Worm (Caenorhabditis elegans): Measurements from ENCODE around the gene msp-152.

Gene msp-152

ce11 chrII:4948118-4948517 lies 15.3 kb downstream of the msp-152 start:
- TF ChIP-seq unc-62 (GFP tag; optimal IDR thresholded peaks at IDR 0.05) = no peak

DNA sequence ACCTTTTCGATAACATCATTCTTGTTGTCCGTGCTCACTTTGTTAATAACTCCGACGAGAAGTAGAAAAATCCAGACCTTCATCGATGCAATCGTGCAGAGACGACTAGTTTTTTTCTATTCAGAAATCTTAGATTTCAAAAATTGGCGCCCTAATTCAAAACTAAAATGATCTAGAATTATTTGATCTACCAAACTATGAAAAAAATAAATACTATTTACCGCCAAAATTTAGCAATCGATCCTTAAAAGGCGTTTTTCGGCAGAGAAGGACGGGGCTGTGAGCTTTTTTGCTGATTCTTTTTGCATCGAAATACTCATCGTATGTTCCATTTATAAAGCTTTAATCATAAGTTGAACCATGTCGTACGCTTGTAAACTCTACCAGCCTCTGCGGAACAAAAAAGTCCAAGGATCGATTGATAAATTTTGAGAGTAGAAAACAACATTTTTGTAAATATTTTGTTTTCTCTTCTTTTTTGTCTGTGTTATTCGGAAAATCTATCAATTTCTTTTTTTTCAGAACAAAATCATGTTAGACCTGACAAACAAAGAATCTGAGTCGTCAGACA lies 16.6 kb downstream of the msp-152 start, which contains the start of the genes try-1 and zyg-12:
try-1 (minus strand) TSS at position 148 of the 571 bp plus-strand sequence.
zyg-12 (plus strand) TSS at position 521 of the 571 bp plus-strand sequence.
- TF ChIP-seq unc-62 (GFP tag; optimal IDR thresholded peaks at IDR 0.05) = no peak

DNA sequence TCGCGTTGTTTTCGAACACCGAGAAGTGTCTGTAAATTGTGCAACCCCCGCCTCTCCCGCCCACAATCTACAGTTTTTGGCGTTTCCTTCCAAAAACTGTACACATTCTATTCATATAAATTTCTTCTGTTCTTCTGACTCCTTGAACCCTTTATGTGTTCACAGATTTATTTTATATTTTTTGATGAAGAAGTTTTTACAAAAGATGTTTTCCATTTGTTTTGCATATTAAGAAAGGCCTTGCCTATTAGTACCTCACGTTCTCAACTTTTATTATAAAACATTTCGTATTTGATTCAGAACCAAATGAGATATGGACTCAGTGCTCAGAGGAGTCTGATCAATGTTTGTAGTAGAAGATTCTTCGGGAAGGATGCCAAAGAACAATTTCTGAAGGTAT lies 20.5 kb downstream of the msp-152 start, which contains the start of gene ndx-3:
ndx-3 (plus strand) TSS at position 301 of the 400 bp plus-strand sequence.
- no peak for TF ChIP-seq unc-62 (GFP tag; optimal IDR thresholded peaks at IDR 0.05)

DNA sequence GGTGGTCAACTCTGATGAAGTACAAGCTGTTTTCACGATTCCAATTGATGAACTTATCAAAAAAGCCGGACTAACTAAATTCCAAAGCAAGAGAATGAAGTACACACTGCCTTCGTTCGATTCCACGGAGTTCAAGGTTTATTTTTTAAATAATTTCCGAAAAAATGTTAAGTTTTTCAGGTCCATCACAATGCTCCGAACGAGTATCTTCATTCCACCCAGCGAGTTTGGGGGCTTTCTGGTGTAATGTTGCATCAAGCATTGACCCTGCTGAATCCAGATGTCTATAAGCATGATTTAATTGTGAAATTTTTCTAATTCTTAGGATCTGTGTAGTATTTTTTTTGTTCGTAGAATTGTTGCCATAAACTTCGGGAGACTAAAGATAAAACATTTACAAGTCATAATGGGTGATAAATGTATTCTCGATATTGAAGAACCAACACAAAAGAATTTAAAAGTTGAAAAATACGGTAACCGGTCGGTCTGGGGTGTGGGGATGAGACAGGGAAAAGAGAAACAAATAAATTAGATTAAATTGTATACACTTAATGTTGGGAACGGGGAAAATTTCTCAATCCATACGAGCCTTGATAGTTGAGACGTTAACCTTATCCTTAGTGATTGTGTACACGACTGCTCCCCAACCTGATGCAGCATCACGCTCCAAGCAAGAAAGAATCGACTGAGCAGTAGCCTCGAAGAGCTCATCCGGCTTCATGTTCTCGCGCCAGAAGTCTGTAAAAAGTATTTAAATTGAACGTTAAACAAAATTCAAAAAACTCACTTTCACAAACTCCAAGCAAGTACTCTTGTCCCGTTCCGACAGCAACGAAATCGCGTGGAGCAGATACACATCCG lies 21.5 kb downstream of the msp-152 start:
- TF ChIP-seq unc-62 (GFP tag; optimal IDR thresholded peaks at IDR 0.05) = no peak

DNA sequence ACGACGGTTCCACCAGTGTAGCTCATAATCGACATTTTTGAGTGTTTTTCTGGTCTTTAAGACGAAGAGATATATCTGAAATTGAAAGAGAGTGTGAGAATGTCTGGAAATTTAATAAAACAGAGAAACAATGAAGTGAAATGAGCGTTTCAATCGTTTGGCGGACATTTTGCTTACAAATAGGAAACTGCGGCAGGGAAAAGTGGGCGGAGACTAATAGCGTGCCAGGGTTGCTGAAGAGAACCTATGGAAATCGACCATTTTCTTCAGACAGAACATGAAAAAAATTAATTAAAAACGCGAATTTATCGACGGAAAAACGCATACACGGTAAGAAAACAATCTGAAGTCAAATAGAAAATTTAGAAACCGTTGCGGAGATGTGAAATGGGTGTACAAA lies 22.5 kb downstream of the msp-152 start, which contains the start of gene pbs-3:
pbs-3 (minus strand) TSS at position 75 of the 400 bp plus-strand sequence.
- no peak for TF ChIP-seq unc-62 (GFP tag; optimal IDR thresholded peaks at IDR 0.05)

- no peak for TF ChIP-seq unc-62 (GFP tag; optimal IDR thresholded peaks at IDR 0.05)
These were observed 26.9 kb downstream of the msp-152 start, which contains the start of gene ulp-2 for ce11 chrII:4959719-4960118. Gene ulp-2, minus strand, starts transcription at chrII:4959876.

DNA sequence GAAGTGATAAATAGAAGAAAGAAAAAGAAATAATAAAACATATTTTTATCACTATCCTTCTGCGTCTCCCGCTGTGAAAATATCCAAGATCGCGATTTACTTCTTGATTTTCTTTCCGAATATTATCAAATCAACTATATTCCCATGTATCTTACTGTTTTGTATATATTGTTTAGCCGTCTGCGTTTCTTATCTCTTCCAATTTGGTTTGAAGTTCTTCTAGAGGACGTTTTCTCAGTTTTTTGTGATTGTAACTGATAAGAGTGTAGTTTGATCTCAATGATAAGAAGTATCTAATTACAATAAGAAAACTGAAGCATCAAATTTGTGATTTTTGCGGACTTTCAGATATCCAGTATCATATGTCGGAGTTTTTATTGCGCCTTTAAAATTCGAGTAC lies 27.9 kb downstream of the msp-152 start:
- TF ChIP-seq unc-62 (GFP tag; optimal IDR thresholded peaks at IDR 0.05) = no peak

- TF ChIP-seq unc-62 (GFP tag; optimal IDR thresholded peaks at IDR 0.05) = no peak
These were observed 33.7 kb downstream of the msp-152 start for ce11 chrII:4966576-4966975.

- TF ChIP-seq unc-62 (GFP tag; optimal IDR thresholded peaks at IDR 0.05) = no peak
These were observed 34.8 kb downstream of the msp-152 start for ce11 chrII:4967636-4968035.

DNA sequence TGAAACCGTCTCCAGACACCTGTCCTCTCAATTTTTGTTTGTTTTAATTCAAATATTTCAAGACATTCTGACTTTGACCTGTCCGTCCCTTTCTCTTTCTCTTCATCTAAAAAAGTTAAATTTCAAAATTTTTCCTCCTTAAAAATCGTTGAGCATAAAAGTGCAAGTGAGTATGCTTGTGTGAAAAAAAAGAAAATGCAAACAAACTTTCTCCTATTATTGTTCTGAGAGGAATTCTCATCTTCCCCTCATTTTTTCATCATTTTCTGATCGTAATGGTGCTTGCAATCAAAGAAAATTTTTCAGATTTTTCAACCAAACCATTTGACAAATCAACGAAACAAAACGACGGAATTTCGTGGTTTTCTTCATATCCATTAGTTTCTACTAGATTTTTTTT lies 36.0 kb downstream of the msp-152 start, which contains the start of gene shc-2:
shc-2 (plus strand) TSS at position 301 of the 400 bp plus-strand sequence.
- TF ChIP-seq unc-62 (GFP tag; optimal IDR thresholded peaks at IDR 0.05) = no peak

ce11 chrII:4974448-4974951 lies 41.7 kb downstream of the msp-152 start:
- no peak for TF ChIP-seq unc-62 (GFP tag; optimal IDR thresholded peaks at IDR 0.05)

DNA sequence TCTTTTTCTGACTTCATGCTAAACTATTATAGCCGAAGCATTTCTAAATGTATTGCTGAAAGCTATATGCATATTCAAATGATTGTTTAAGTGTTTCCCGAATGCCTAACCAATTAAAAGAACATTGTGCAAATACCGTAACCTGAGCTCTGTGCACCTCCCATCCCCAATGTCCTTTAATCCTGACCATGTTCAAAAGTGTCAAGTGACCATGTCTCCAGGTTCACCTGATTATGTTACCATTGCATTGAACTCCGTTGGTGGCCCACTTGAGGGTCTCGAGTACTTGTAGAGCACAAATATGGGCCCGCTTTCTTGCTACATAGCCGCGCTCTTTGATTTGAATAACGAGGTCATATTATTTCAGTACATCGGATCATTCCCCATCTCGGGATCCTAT lies 42.5 kb downstream of the msp-152 start:
- TF ChIP-seq unc-62 (GFP tag; optimal IDR thresholded peaks at IDR 0.05) = no peak

DNA sequence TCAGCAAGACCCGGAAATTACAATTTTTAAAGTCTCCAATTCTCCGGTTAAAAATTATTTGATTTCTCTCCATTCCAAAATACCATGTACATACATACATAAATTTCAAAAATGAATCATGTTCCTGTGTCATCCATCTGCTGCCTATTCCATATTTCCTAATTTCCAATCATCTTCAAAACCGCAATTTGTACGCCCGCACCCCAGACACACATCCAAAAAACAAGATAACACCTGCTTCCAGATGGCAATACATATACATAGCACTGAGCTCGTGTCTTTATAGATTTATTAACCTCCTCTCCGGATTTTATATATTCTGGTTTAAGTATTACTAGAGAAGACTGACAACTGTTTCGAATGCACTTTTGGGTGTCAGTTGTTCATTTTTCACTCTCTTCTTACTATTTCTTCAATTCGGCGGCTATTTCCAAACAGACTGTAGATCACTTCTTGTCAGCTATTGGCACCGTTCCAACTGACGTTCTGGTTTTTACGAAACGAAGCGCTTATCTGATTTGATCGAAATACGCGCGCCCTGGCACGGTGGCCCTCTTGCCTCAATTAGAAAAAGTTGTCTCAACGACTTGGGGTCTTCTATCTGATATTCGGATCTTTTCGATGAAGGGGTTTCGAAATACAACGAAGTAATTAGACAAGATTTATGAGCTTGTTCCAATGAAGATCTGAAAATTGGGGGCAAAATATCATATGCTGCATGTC lies 49.0 kb downstream of the msp-152 start:
- no peak for TF ChIP-seq unc-62 (GFP tag; optimal IDR thresholded peaks at IDR 0.05)

All from whole organism, dauer.